Fruit fly (Drosophila melanogaster): ENCODE measurements around the gene CG9992.

Gene CG9992

DNA sequence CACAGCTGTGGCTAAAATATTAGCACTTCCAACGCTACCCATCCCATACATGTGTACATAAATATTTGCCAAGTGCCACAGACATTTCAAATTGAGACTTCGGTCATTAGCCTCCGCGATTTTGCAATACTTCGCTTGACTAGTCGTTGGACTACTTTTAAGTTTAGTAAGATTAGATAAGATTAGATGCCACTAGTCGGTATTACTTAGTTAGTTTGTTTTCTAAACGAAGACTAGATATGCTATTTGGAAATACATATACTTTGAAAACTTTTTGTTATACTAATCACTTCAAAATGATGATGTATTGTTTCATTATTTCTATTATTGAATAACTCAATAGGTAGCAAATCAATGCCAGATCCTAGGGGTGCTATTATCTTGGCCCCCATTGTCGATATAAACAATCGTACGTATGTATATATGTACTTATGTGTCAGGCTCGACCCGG lies 1.3 kb upstream of the CG9992 start:
- TF ChIP-seq Ets98B (GFP tag; IDR thresholded peaks at IDR 0.05) (no peak), EcR (GFP tag; optimal IDR thresholded peaks at IDR 0.05) (peak; percentile 25), CG14655 (GFP tag; optimal IDR thresholded peaks at IDR 0.05) (peak; percentile 66), gl (tag; optimal IDR thresholded peaks at IDR 0.05) (no peak), Pif1A (GFP tag; optimal IDR thresholded peaks at IDR 0.05) (no peak), Pif1B (GFP tag; optimal IDR thresholded peaks at IDR 0.05) (peak; percentile 14), D1 (tag; optimal IDR thresholded peaks at IDR 0.05) (no peak), CG8159 (tag; optimal IDR thresholded peaks at IDR 0.05) (peak; percentile 34), CG9948 (tag; optimal IDR thresholded peaks at IDR 0.05) (peak; percentile 27), CG17806 (tag; optimal IDR thresholded peaks at IDR 0.05) (peak; percentile 5), CG15710 (tag; optimal IDR thresholded peaks at IDR 0.05) (peak; percentile 20), CG13204 (GFP tag; optimal IDR thresholded peaks at IDR 0.05) (no peak), fd96Ca (GFP tag; IDR thresholded peaks at IDR 0.05) (0 out of 3 replicates have a peak, but pooled peaks have one; percentile 16), CG4496 (GFP tag; IDR thresholded peaks at IDR 0.05) (peak; percentile 58; the same call in 1 of the 3 replicates), CG34367 (tag; optimal IDR thresholded peaks at IDR 0.05) (peak; percentile 21), CG10348 (GFP tag; IDR thresholded peaks at IDR 0.05) (no peak), CG8301 (tag; optimal IDR thresholded peaks at IDR 0.05) (peak; percentile 45), Snoo (tag; optimal IDR thresholded peaks at IDR 0.05) (peak; percentile 2), CG12605 (GFP tag; IDR thresholded peaks at IDR 0.05) (0 out of 2 replicates have a peak, but pooled peaks have one; percentile 25), rn (GFP tag; IDR thresholded peaks at IDR 0.05) (no peak), CG32121 (GFP tag; IDR thresholded peaks at IDR 0.05) (0 out of 2 replicates have a peak, but pooled peaks have one; percentile 25)

- TF ChIP-seq EcR (GFP tag; optimal IDR thresholded peaks at IDR 0.05) (no peak), D1 (tag; optimal IDR thresholded peaks at IDR 0.05) (no peak), CG13204 (GFP tag; optimal IDR thresholded peaks at IDR 0.05) (no peak), rn (GFP tag; IDR thresholded peaks at IDR 0.05) (no peak), CG34367 (tag; optimal IDR thresholded peaks at IDR 0.05) (no peak), gl (tag; optimal IDR thresholded peaks at IDR 0.05) (no peak), CG15710 (tag; optimal IDR thresholded peaks at IDR 0.05) (no peak), Snoo (tag; optimal IDR thresholded peaks at IDR 0.05) (no peak), CG8159 (tag; optimal IDR thresholded peaks at IDR 0.05) (no peak), CG10348 (GFP tag; IDR thresholded peaks at IDR 0.05) (no peak), CG8301 (tag; optimal IDR thresholded peaks at IDR 0.05) (no peak), Pif1B (GFP tag; optimal IDR thresholded peaks at IDR 0.05) (no peak)
These were observed 817 bp downstream of the CG9992 start for dm6 chrX:16383667-16384515.

- TF ChIP-seq gl (tag; optimal IDR thresholded peaks at IDR 0.05) (no peak), Ets98B (GFP tag; IDR thresholded peaks at IDR 0.05) (no peak), EcR (GFP tag; optimal IDR thresholded peaks at IDR 0.05) (no peak), CG4496 (GFP tag; IDR thresholded peaks at IDR 0.05) (no peak), Pif1A (GFP tag; optimal IDR thresholded peaks at IDR 0.05) (no peak), Snoo (tag; optimal IDR thresholded peaks at IDR 0.05) (no peak), rn (GFP tag; IDR thresholded peaks at IDR 0.05) (no peak)
These were observed 10.6 kb downstream of the CG9992 start for dm6 chrX:16374059-16374458.

DNA sequence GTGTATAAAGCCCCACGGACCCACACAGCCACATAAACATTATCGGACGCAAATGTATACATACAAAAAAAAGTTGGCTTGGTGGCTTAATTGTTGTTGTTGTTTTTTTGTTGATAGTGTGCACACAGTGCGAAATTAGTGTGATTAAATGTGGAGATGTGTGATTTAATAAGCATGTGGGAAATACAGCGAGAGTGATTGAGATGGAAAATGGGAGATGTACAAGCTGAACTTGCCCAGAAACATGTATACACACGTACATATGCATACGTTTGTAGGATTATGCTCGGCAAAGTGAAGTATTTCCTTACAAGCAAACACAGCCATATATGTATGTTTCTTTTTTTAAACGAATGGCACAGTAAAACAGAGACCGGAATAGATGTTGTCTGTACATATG lies 11.2 kb downstream of the CG9992 start:
- no peak for TF ChIP-seq fd96Ca (GFP tag; IDR thresholded peaks at IDR 0.05)
- TF ChIP-seq Pif1A (GFP tag; optimal IDR thresholded peaks at IDR 0.05), result no peak
- TF ChIP-seq CG13204 (GFP tag; optimal IDR thresholded peaks at IDR 0.05), result no peak
- TF ChIP-seq CG4496 (GFP tag; IDR thresholded peaks at IDR 0.05), result peak; percentile 71; the same call in 2 of the 3 replicates
- no peak for TF ChIP-seq CG14655 (GFP tag; optimal IDR thresholded peaks at IDR 0.05)
- peak; percentile 3 for TF ChIP-seq CG9948 (tag; optimal IDR thresholded peaks at IDR 0.05)
- TF ChIP-seq CG15710 (tag; optimal IDR thresholded peaks at IDR 0.05), result peak; percentile 24
- TF ChIP-seq D1 (tag; optimal IDR thresholded peaks at IDR 0.05), result no peak
- peak; percentile 39 for TF ChIP-seq CG34367 (tag; optimal IDR thresholded peaks at IDR 0.05)
- peak; percentile 37; the same call in 1 of the 2 replicates for TF ChIP-seq CG32121 (GFP tag; IDR thresholded peaks at IDR 0.05)
- peak; percentile 25 for TF ChIP-seq CG17806 (tag; optimal IDR thresholded peaks at IDR 0.05)
- peak; percentile 75 for TF ChIP-seq Ets98B (GFP tag; IDR thresholded peaks at IDR 0.05)
- peak; percentile 67 for TF ChIP-seq CG12605 (GFP tag; IDR thresholded peaks at IDR 0.05)
- TF ChIP-seq Pif1B (GFP tag; optimal IDR thresholded peaks at IDR 0.05), result peak; percentile 39

DNA sequence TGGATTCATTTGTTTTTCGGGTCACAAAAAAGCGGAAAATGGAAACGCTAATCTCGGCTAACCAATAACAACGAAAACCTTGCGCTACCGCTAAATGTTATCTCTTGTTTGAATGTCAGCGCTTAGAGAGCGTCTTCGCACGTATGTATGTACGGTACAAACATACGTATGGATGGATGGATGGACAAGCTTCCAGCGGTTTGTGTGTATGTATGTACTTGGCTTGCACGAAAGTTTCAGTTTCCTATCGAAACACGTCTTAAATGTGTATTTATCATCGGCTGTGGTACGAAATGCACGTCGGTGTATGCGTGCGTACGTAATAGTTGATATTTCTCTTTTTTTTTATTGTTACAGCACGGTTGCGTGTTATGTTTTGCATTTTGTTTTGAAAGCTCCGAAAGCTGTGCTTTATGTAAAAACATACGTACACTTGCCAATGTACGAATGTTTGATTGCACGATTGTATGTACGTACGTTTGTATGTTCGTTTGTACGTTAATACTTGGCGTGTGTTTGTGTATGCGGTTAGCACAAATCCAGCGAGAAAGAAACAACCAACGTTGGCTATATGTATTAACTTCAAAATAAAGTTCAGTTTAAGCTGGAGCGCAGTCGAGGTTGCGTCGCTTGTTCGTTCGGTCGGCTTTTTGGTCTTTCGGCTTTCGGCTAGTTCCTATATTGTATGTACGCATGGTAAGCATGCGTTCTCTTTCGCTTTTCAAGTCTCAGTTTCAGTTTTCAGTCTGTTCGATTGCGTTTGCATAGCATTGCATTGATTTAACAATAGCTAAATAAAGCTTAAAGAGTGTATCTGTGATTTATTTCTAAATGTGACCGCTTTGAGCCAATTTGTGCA lies 12.0 kb downstream of the CG9992 start, which contains the start of gene Fur2:
Gene Fur2, plus strand, starts transcription at position 595 of the 859 bp plus-strand sequence.
- TF ChIP-seq CG4496 (GFP tag; IDR thresholded peaks at IDR 0.05) (no peak), Snoo (tag; optimal IDR thresholded peaks at IDR 0.05) (no peak), CG12605 (GFP tag; IDR thresholded peaks at IDR 0.05) (peak; percentile 73), Ets98B (GFP tag; IDR thresholded peaks at IDR 0.05) (no peak; the same call in 1 of the 2 replicates), CG8301 (tag; optimal IDR thresholded peaks at IDR 0.05) (no peak), CG34367 (tag; optimal IDR thresholded peaks at IDR 0.05) (no peak), Pif1A (GFP tag; optimal IDR thresholded peaks at IDR 0.05) (no peak), D1 (tag; optimal IDR thresholded peaks at IDR 0.05) (no peak), rn (GFP tag; IDR thresholded peaks at IDR 0.05) (no peak), gl (tag; optimal IDR thresholded peaks at IDR 0.05) (peak; percentile 54), fd96Ca (GFP tag; IDR thresholded peaks at IDR 0.05) (no peak), Pif1B (GFP tag; optimal IDR thresholded peaks at IDR 0.05) (no peak), CG9948 (tag; optimal IDR thresholded peaks at IDR 0.05) (no peak), CG8159 (tag; optimal IDR thresholded peaks at IDR 0.05) (no peak), CG13204 (GFP tag; optimal IDR thresholded peaks at IDR 0.05) (no peak)

Data from whole organism, pupa.